Worm (Caenorhabditis elegans): Measurements from ENCODE around the gene svh-1.

ce11 chrIV:8244112-8244511, 37.7 kb downstream of the svh-1 start, which contains the start of gene T09A12.1:
- no peak for TF ChIP-seq nhr-11 (tag; optimal IDR thresholded peaks at IDR 0.05)
- no peak for TF ChIP-seq ama-1 (optimal IDR thresholded peaks at IDR 0.05)
- no peak for TF ChIP-seq Y22D7AL.16 (tag; optimal IDR thresholded peaks at IDR 0.05)
- no peak for TF ChIP-seq nfya-1 (tag; optimal IDR thresholded peaks at IDR 0.05)

All from whole organism, late embryonic.